Worm (Caenorhabditis elegans) whole organism, dauer: ENCODE data around the gene srw-41.

ENCODE experiments used
- unc-62 ChIP-seq: sonication (generic microtip); optimal IDR thresholded peaks from 2 replicates; lab custom pipeline; 2017; ENCODE audit warnings: missing biosample characterization, missing genetic modification reagents, missing genetic modification characterization

Gene srw-41

ce11 chrV:16687227-16687626, 10.1 kb upstream of the srw-41 start, which contains the start of gene srz-102:
Gene srz-102, plus strand, starts transcription at chrV:16687527.
- no peak for TF ChIP-seq unc-62

DNA sequence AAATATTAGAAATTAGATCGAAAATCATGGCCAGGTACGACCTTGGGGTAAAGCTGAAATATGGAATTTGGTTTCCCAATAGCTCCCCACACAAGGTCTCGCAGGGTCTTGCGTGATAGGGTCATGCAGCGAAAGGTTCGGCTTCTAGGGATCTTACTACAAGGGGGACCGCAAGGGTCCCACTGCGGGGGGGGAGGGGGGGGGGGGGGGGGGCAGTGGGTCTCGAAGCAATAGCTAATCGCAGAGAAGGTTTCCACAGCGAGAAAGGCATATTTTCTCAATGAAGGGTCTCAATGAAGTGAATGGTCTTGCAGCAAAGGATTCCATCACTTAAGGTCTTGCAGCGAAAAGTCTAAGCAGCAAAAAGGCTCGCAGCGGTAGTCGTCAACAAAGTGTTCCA, 4.3 kb upstream of the srw-41 start:
- TF ChIP-seq unc-62: no peak

DNA sequence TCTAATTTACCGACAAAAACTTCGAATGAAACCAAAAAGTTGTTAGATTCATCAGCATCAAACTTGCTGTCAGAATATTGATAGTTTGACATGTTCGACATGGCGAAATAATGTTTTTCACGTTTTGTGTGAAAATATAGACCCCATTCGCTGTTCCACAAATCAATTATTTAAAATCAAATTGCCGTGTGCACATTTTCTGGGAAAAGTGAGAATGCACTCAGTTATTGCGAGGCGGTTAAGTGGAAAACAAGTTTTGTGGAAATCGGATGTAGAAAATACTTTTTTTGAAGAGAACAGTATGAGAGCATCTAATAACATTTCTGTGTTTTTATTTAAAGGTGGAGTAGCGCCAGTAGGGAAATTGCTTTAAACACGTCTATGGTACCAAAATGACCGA, 3.5 kb upstream of the srw-41 start, which contains the start of gene srw-42:
srw-42 (minus strand) TSS at position 101 of the 400 bp plus-strand sequence.
- TF ChIP-seq unc-62: no peak

ce11 chrV:16694538-16694937, 2.7 kb upstream of the srw-41 start, which contains the start of gene srz-101:
Gene srz-101, plus strand, starts transcription at chrV:16694838.
- TF ChIP-seq unc-62: no peak

DNA sequence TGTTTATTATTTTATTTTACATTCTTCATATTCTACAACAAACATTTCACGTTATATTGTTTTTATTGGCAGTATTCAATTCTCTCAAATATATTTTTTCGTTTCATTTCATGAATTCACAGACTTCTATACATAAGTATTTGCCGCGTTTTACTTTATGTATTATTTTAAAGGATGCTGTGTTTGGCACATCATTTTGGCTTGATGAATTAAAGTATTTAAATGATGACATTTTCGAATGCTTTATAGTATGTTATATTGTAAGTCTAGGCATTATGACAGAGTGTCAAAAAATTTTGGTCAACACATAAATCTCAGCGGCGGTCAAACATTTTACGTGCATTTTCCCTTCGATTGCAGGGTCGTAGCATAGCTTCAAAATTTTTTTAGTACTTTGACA, 1.8 kb upstream of the srw-41 start:
- TF ChIP-seq unc-62: no peak

ce11 chrV:16699752-16700259, 2.5 kb downstream of the srw-41 start, which contains the start of gene Y70C5C.1:
Gene Y70C5C.1, plus strand, starts transcription at chrV:16700209.
- TF ChIP-seq unc-62: no peak

- TF ChIP-seq unc-62: no peak
Measured at ce11 chrV:16706549-16706948, 9.3 kb downstream of the srw-41 start, which contains the start of gene clec-9. Gene clec-9, minus strand, starts transcription at chrV:16706649.

DNA sequence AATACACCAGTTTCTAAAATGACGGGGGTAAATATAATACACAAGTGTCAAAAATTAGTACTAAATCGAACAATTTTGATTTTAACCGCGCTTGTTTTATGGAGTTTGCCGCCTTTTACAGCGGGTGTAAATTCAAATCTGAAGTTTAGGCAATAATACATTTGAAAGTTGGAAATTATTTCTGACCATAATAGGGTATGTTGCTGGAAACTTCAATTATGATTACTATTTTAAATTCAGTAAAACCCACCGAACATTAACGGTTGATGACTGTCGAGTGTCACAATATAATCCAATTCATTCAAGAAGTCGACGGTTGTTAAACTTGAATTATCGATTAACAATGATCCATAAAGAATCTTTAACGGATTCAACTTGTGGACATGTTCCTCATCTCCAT, 16.5 kb downstream of the srw-41 start:
- TF ChIP-seq unc-62: no peak

DNA sequence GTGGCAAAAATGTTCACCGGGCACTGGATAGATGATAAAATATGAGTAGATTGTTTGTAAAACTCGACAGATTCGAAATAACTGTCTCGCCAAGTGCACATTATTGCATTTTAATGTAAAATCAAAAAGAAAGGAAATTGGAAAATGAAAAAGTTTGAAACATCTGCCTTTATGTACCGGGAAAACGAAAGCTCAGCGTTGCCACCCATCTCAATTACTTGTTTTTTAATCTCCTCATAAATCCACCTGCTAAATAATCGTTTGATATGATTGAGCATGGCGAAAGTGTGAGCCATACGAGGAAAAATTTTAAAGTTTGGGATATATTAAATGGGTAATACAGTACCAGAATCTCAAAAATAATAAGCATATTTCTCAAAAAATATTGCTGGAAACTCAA, 19.3 kb downstream of the srw-41 start, which contains the start of gene srh-137:
srh-137 (minus strand) TSS at position 101 of the 400 bp plus-strand sequence.
- no peak for TF ChIP-seq unc-62

ce11 chrV:16723744-16724143, 26.5 kb downstream of the srw-41 start, which contains the start of gene nhr-112:
Gene nhr-112, minus strand, starts transcription at chrV:16723844.
- no peak for TF ChIP-seq unc-62

ce11 chrV:16724574-16724973, 27.3 kb downstream of the srw-41 start:
- no peak for TF ChIP-seq unc-62

ce11 chrV:16725955-16726354, 28.7 kb downstream of the srw-41 start:
- TF ChIP-seq unc-62: no peak

ce11 chrV:16726915-16727314, 29.6 kb downstream of the srw-41 start, which contains the start of gene T25E12.14:
Gene T25E12.14, plus strand, starts transcription at chrV:16727215.
- no peak for TF ChIP-seq unc-62

- TF ChIP-seq unc-62: no peak
Measured at ce11 chrV:16728431-16728830, 31.2 kb downstream of the srw-41 start, which contains the start of gene fbxa-127. Gene fbxa-127, plus strand, starts transcription at chrV:16728731.

DNA sequence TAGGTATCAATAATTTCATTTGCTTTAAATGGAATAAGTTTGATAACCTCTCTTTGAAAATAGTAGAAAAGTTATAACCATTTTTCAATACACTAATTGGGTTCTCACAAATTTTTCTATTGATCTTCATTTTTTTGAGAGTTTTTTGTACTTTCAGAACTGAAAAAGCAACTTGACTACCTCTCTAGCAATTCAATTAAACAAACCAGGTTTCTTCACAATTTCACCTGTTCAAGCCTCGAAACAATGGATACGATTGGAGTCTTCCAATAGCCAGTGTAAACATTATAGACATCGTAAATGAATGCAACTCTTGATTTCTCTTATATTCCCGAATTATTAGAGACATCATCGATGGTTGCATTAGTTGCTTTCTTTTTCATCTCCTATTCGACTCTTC, 32.7 kb downstream of the srw-41 start, which contains the start of gene srz-99:
srz-99 (plus strand) TSS at position 301 of the 400 bp plus-strand sequence.
- TF ChIP-seq unc-62: no peak

DNA sequence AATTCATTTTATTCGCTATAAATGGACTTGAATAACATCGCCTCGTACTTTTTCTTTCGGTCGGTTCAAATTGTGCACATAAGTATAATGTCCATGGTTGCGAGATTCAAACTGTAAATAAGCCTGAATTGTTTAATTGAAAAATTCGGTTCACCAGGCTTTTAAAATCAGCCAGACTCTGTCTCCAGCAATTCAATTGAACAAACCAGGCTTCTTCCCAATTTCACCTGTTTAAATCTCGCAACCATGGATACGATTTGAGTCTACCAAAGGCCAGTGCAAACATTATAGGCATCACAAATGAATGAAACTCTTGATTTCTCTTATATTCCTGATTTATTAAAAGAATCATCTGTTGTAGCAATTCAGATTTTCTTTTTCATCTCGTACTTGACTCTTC, 34.3 kb downstream of the srw-41 start, which contains the start of gene srz-100:
srz-100 (plus strand) TSS at position 301 of the 400 bp plus-strand sequence.
- TF ChIP-seq unc-62: no peak

ce11 chrV:16733681-16734080, 36.4 kb downstream of the srw-41 start, which contains the start of gene T25E12.16:
Gene T25E12.16, minus strand, starts transcription at chrV:16733781.
- TF ChIP-seq unc-62: no peak

- TF ChIP-seq unc-62: no peak
Measured at ce11 chrV:16735518-16735917, 38.2 kb downstream of the srw-41 start, which contains the start of the genes clec-38 and clec-34. Gene clec-38, minus strand, starts transcription at chrV:16735618. Gene clec-34, plus strand, starts transcription at chrV:16735765.
